Worm (Caenorhabditis elegans): ENCODE results near the gene hpo-34.

- TF ChIP-seq fos-1 (tag; optimal IDR thresholded peaks at IDR 0.05) (no peak), elt-1 (tag; optimal IDR thresholded peaks at IDR 0.05) (no peak), ceh-28 (tag; optimal IDR thresholded peaks at IDR 0.05) (no peak), zag-1 (tag; optimal IDR thresholded peaks at IDR 0.05) (no peak), aly-2 (tag; optimal IDR thresholded peaks at IDR 0.05) (no peak), ama-1 (optimal IDR thresholded peaks at IDR 0.05) (peak; percentile 7), unc-39 (tag; optimal IDR thresholded peaks at IDR 0.05) (no peak), egl-27 (tag; optimal IDR thresholded peaks at IDR 0.05) (no peak), nhr-28 (tag; optimal IDR thresholded peaks at IDR 0.05) (no peak), ZK546.5 (tag; optimal IDR thresholded peaks at IDR 0.05) (no peak), elt-3 (tag; optimal IDR thresholded peaks at IDR 0.05) (peak in 1 of 3 experiments; percentile 17), lin-39 (tag; optimal IDR thresholded peaks at IDR 0.05) (no peak), nhr-77 (tag; optimal IDR thresholded peaks at IDR 0.05) (no peak)
Observed at ce11 chrX:11482637-11483036, 36.2 kb downstream of the hpo-34 start.

Data from whole organism, L3 larva.